Fruit fly (Drosophila melanogaster) whole organism, embryonic: ENCODE measurements around the gene Parg.
A peak's percentile ranks its signal among the peaks of the same experiment; 100 is the strongest.

ENCODE experiments used
- ATbp ChIP-seq: fragments of 200-800 bp; sonication (Bioruptor generic); optimal IDR thresholded peaks from 2 replicates; lab custom pipeline; 2017; ENCODE audit warnings: missing biosample characterization, mild to moderate bottlenecking, missing genetic modification characterization, missing genetic modification reagents
- Asciz ChIP-seq: fragments of 200-800 bp; sonication (Bioruptor generic); optimal IDR thresholded peaks from 2 replicates; lab custom pipeline; 2017; ENCODE audit warnings: missing biosample characterization, mild to moderate bottlenecking, missing genetic modification characterization, missing genetic modification reagents
- B-H1 ChIP-seq: fragments of 200-800 bp; sonication (Bioruptor generic); IDR thresholded peaks from 3 replicates; pipeline ENCODE4 v1.3.6; 2022; ENCODE audit warnings: missing biosample characterization, missing genetic modification characterization
- CG1024 ChIP-seq: fragments of 200-800 bp; sonication (Bioruptor generic); IDR thresholded peaks from 2 replicates; pipeline ENCODE4 v1.3.6; 2022; ENCODE audit warnings: missing biosample characterization, missing genetic modification characterization
- CG1233 ChIP-seq: fragments of 200-800 bp; sonication (Bioruptor generic); optimal IDR thresholded peaks from 4 replicates; lab custom pipeline; 2018; ENCODE audit warnings: missing biosample characterization, mild to moderate bottlenecking, missing genetic modification characterization
- CG12391 ChIP-seq: fragments of 200-800 bp; sonication (Bioruptor generic); optimal IDR thresholded peaks from 3 replicates; lab custom pipeline; 2018; ENCODE audit warnings: missing biosample characterization, mild to moderate bottlenecking, missing genetic modification characterization, moderate library complexity
- CG12769 ChIP-seq: fragments of 200-800 bp; sonication (Bioruptor generic); optimal IDR thresholded peaks from 2 replicates; lab custom pipeline; 2019; ENCODE audit warnings: missing biosample characterization, mild to moderate bottlenecking, missing genetic modification characterization, moderate library complexity
- CG13287 ChIP-seq: fragments of 200-800 bp; sonication (Bioruptor generic); IDR thresholded peaks from 2 replicates; pipeline ENCODE4 v1.3.6; 2022; ENCODE audit warnings: missing biosample characterization, missing genetic modification characterization; ENCODE audit not compliant: partially characterized antibody
- CG15696 ChIP-seq: fragments of 200-800 bp; sonication (Bioruptor generic); optimal IDR thresholded peaks from 2 replicates; lab custom pipeline; 2019; ENCODE audit warnings: missing biosample characterization, mild to moderate bottlenecking, missing genetic modification characterization, moderate library complexity
- CG17912 ChIP-seq: fragments of 200-800 bp; sonication (Bioruptor generic); optimal IDR thresholded peaks from 2 replicates; lab custom pipeline; 2018; ENCODE audit warnings: missing biosample characterization, mild to moderate bottlenecking, missing genetic modification characterization
- CG18011 ChIP-seq: fragments of 200-800 bp; sonication (Bioruptor generic); optimal IDR thresholded peaks from 2 replicates; lab custom pipeline; 2017; ENCODE audit warnings: missing biosample characterization, missing genetic modification characterization, mild to moderate bottlenecking, moderate library complexity, missing genotype
- CG2120 ChIP-seq: fragments of 200-800 bp; sonication (Bioruptor generic); optimal IDR thresholded peaks from 3 replicates; lab custom pipeline; 2016; ENCODE audit warnings: missing biosample characterization, missing genetic modification characterization
- CG32532 ChIP-seq: fragments of 200-800 bp; sonication (Bioruptor generic); IDR thresholded peaks from 2 replicates; pipeline ENCODE4 v1.3.6; 2022; ENCODE audit warnings: missing biosample characterization, missing genetic modification characterization
- CG34376 ChIP-seq: fragments of 200-800 bp; sonication (Bioruptor generic); optimal IDR thresholded peaks from 2 replicates; lab custom pipeline; 2018; ENCODE audit warnings: missing biosample characterization, mild to moderate bottlenecking, missing genetic modification characterization
- CG42726 ChIP-seq: fragments of 200-800 bp; sonication (Bioruptor generic); IDR thresholded peaks from 2 replicates; pipeline ENCODE4 v1.3.6; 2022; ENCODE audit warnings: missing biosample characterization, missing genetic modification characterization; ENCODE audit not compliant: partially characterized antibody
- CG4730 ChIP-seq: fragments of 200-800 bp; sonication (Bioruptor generic); IDR thresholded peaks from 2 replicates; pipeline ENCODE4 v1.3.6; 2022; ENCODE audit warnings: missing biosample characterization, missing genetic modification characterization
- CG6813 ChIP-seq: fragments of 200-800 bp; sonication (Bioruptor generic); optimal IDR thresholded peaks from 2 replicates; lab custom pipeline; 2017; ENCODE audit warnings: missing biosample characterization, missing genetic modification characterization, mild to moderate bottlenecking, moderate library complexity, missing genetic modification reagents
- CG7745 ChIP-seq: fragments of 200-800 bp; sonication (Bioruptor generic); optimal IDR thresholded peaks from 2 replicates; lab custom pipeline; 2018; ENCODE audit warnings: missing biosample characterization, mild to moderate bottlenecking, missing genetic modification characterization, moderate library complexity
- CG9727 ChIP-seq: fragments of 200-800 bp; sonication (Bioruptor generic); optimal IDR thresholded peaks from 3 replicates; lab custom pipeline; 2017; ENCODE audit warnings: missing biosample characterization, mild to moderate bottlenecking, missing genetic modification characterization
- Dref ChIP-seq: fragments of 200-800 bp; sonication (Bioruptor generic); IDR thresholded peaks from 2 replicates; pipeline ENCODE4 v1.3.6; 2022; ENCODE audit warnings: missing biosample characterization, missing genetic modification characterization
- HmgZ ChIP-seq: fragments of 200-800 bp; sonication (Bioruptor generic); optimal IDR thresholded peaks from 2 replicates; lab custom pipeline; 2018; ENCODE audit warnings: missing biosample characterization, mild to moderate bottlenecking, missing genetic modification characterization
- Mad ChIP-seq: fragments of 200-800 bp; sonication (Bioruptor generic); optimal IDR thresholded peaks from 2 replicates; lab custom pipeline; 2016; ENCODE audit warnings: missing biosample characterization, missing genetic modification characterization
- Mes4 ChIP-seq: fragments of 200-800 bp; sonication (Bioruptor generic); optimal IDR thresholded peaks from 2 replicates; lab custom pipeline; 2016; ENCODE audit warnings: missing biosample characterization, missing genetic modification characterization
- Myb ChIP-seq: fragments of 200-800 bp; sonication (Bioruptor generic); optimal IDR thresholded peaks from 2 replicates; lab custom pipeline; 2016; ENCODE audit warnings: missing biosample characterization, missing genetic modification characterization
- Stat92E ChIP-seq, 3 experiments: fragments of >200 bp in 2 of 3; fragments of 200-800 bp in 1 of 3; sonication (Bioruptor generic) in 1 of 3; optimal IDR thresholded peaks; 2 replicates each; lab custom pipeline; 2017 to 2019; ENCODE audit warnings: missing biosample characterization in 3 of 3, missing genetic modification characterization in 3 of 3, mild to moderate bottlenecking in 1 of 3, moderate library complexity in 1 of 3
- al ChIP-seq: fragments of 200-800 bp; sonication (Bioruptor generic); IDR thresholded peaks from 2 replicates; pipeline ENCODE4 v1.3.6; 2022; ENCODE audit warnings: missing biosample characterization, missing genetic modification characterization
- ara ChIP-seq: fragments of 200-800 bp; sonication (Bioruptor generic); IDR thresholded peaks from 2 replicates; pipeline ENCODE4 v1.3.6; 2022; ENCODE audit warnings: missing biosample characterization, missing genetic modification characterization
- ase ChIP-seq: fragments of 200-800 bp; sonication (Bioruptor generic); IDR thresholded peaks from 3 replicates; pipeline ENCODE4 v1.3.6; 2022; ENCODE audit warnings: missing biosample characterization, missing genetic modification characterization
- bbx ChIP-seq: fragments of 200-800 bp; sonication (Bioruptor generic); IDR thresholded peaks from 2 replicates; pipeline ENCODE4 v1.3.6; 2022; ENCODE audit warnings: missing biosample characterization, missing genetic modification characterization; ENCODE audit not compliant: partially characterized antibody
- bcd ChIP-seq: fragments of 200-800 bp; sonication (Bioruptor generic); optimal IDR thresholded peaks from 2 replicates; lab custom pipeline; 2017; ENCODE audit warnings: missing biosample characterization, mild to moderate bottlenecking, missing genetic modification characterization
- br ChIP-seq: fragments of >200 bp; optimal IDR thresholded peaks from 2 replicates; lab custom pipeline; 2017
- cad ChIP-seq: fragments of >200 bp; optimal IDR thresholded peaks from 2 replicates; lab custom pipeline; 2017; ENCODE audit warnings: missing biosample characterization, missing genetic modification characterization
- cato ChIP-seq: fragments of 200-800 bp; sonication (Bioruptor generic); optimal IDR thresholded peaks from 2 replicates; lab custom pipeline; 2016; ENCODE audit warnings: missing biosample characterization, missing genetic modification characterization, borderline replicate concordance
- disco-r ChIP-seq: fragments of 200-800 bp; sonication (Bioruptor generic); optimal IDR thresholded peaks from 2 replicates; lab custom pipeline; 2016; ENCODE audit warnings: missing biosample characterization, missing genetic modification characterization
- en ChIP-seq: fragments of 200-800 bp; sonication (Bioruptor generic); optimal IDR thresholded peaks from 2 replicates; lab custom pipeline; 2016; ENCODE audit warnings: missing biosample characterization, missing genetic modification characterization
- fd3F ChIP-seq: fragments of 200-800 bp; sonication (Bioruptor generic); optimal IDR thresholded peaks from 2 replicates; lab custom pipeline; 2018; ENCODE audit warnings: missing biosample characterization, mild to moderate bottlenecking, missing genetic modification characterization, moderate library complexity
- fu2 ChIP-seq: fragments of 200-800 bp; sonication (Bioruptor generic); optimal IDR thresholded peaks from 2 replicates; lab custom pipeline; 2016; ENCODE audit warnings: missing biosample characterization, missing genetic modification characterization
- grau ChIP-seq: fragments of 200-800 bp; optimal IDR thresholded peaks from 3 replicates; lab custom pipeline; 2019; ENCODE audit warnings: missing biosample characterization, mild to moderate bottlenecking, missing genetic modification characterization, moderate library complexity
- gro ChIP-seq: fragments of 200-800 bp; sonication (Bioruptor generic); optimal IDR thresholded peaks from 2 replicates; lab custom pipeline; 2016; ENCODE audit warnings: missing biosample characterization, missing genetic modification characterization
- ham ChIP-seq: fragments of 200-800 bp; sonication (Bioruptor generic); IDR thresholded peaks from 2 replicates; pipeline ENCODE4 v1.3.6; 2022; ENCODE audit warnings: missing biosample characterization, missing genetic modification characterization
- klu ChIP-seq: fragments of 200-800 bp; sonication (Bioruptor generic); IDR thresholded peaks from 2 replicates; pipeline ENCODE4 v1.3.6; 2022; ENCODE audit warnings: missing biosample characterization, missing genetic modification characterization
- org-1 ChIP-seq: fragments of 200-800 bp; sonication (Bioruptor generic); optimal IDR thresholded peaks from 2 replicates; lab custom pipeline; 2017; ENCODE audit warnings: missing biosample characterization, missing genetic modification characterization
- otp ChIP-seq: fragments of 200-800 bp; sonication (Bioruptor generic); IDR thresholded peaks from 3 replicates; pipeline ENCODE4, ENCODE4 v1.3.6; 2022; ENCODE audit warnings: missing biosample characterization, missing genetic modification characterization
- sens ChIP-seq: fragments of 200-800 bp; sonication (Bioruptor generic); peaks from one replicate; lab custom pipeline; 2016; ENCODE audit warnings: missing biosample characterization, missing genetic modification characterization
- slp2 ChIP-seq: fragments of 200-800 bp; sonication (Bioruptor generic); optimal IDR thresholded peaks from 2 replicates; lab custom pipeline; 2016; ENCODE audit warnings: missing biosample characterization, missing genetic modification characterization
- sug ChIP-seq: fragments of 200-800 bp; optimal IDR thresholded peaks from 2 replicates; lab custom pipeline; 2019; ENCODE audit warnings: missing biosample characterization, mild to moderate bottlenecking, missing genetic modification characterization, moderate library complexity
- tll ChIP-seq, 2 experiments: fragments of 200-800 bp in 1 of 2; fragments of >200 bp in 1 of 2; sonication (Bioruptor generic) in 1 of 2; optimal IDR thresholded peaks; 2 replicates each; lab custom pipeline; 2017 to 2019; ENCODE audit warnings: missing biosample characterization in 2 of 2, missing genetic modification characterization in 2 of 2, mild to moderate bottlenecking in 1 of 2, moderate library complexity in 1 of 2
- tup ChIP-seq: fragments of 200-800 bp; sonication (Bioruptor generic); optimal IDR thresholded peaks from 2 replicates; lab custom pipeline; 2016; ENCODE audit warnings: missing biosample characterization, mild to moderate bottlenecking, missing genetic modification characterization, moderate library complexity
- vfl ChIP-seq: fragments of 200-800 bp; sonication (Bioruptor generic); optimal IDR thresholded peaks from 2 replicates; lab custom pipeline; 2016; ENCODE audit warnings: missing biosample characterization, missing genetic modification characterization
- wek ChIP-seq: fragments of 200-800 bp; sonication (Bioruptor generic); optimal IDR thresholded peaks from 3 replicates; lab custom pipeline; 2018; ENCODE audit warnings: missing biosample characterization, mild to moderate bottlenecking, missing genetic modification characterization, moderate library complexity

Parg gene

DNA sequence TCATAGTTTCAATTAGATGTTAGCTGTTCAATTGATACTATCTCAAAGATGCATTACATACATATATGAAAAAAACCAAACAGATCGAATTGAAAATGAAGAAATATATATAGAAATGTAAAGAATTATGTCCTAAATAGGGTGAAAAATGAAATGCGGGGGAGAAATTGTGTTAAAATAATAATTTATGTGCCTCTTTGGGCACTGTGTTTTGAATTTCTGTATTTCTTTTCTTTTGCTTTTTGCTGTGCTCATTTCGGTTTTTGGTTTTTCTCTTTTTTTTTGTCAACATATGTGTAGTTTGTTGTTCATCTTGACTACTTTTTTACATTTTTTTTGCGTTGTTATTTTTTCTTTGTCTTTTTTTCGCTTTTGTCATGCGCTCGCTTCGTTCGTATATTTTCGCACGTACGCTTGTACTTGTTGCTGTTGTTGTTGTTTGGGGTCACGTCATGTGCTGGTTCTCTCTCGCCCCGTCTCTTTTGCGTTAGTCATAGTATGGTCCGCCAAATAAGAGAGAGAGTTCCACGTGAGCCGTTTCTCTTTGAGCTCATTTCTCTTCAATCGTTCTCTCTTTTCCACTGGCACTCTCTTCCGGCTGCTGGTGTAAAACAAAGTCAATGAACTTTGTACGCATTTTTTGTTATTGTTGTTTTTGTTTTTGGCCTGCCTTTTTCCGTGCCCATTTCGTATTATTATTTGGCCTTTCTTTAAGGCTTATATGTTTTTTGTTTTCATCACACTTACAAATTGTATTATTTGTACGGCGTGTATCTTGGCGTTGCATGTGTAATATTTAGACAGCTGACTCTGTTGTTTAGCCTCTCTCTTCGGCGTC lies 24.1 kb upstream of the Parg start (continued):
- no peak for TF ChIP-seq Mad (GFP tag; lab: Kevin White, UChicago)
- TF ChIP-seq HmgZ (tag; lab: Kevin White, UChicago) = no peak
- TF ChIP-seq al (GFP tag; lab: Robert Waterston, UW) = no peak
- TF ChIP-seq CG18011 (GFP tag; lab: Kevin White, UChicago) = no peak
- peak; percentile 30 for TF ChIP-seq grau (tag; lab: Kevin White, UChicago)
- TF ChIP-seq Myb (GFP tag; lab: Kevin White, UChicago) = no peak
- TF ChIP-seq br (lab: Kevin White, UChicago) = no peak
- TF ChIP-seq CG6813 (GFP tag; lab: Kevin White, UChicago) = no peak
- no peak for TF ChIP-seq Dref (GFP tag; lab: Robert Waterston, UW)
- no peak for TF ChIP-seq bcd (GFP tag; lab: Kevin White, UChicago)
- TF ChIP-seq fu2 (GFP tag; lab: Kevin White, UChicago) = no peak
- TF ChIP-seq Mes4 (GFP tag; lab: Kevin White, UChicago) = no peak
- peak; percentile 42; the same call in 1 of the 2 replicates for TF ChIP-seq CG13287
- TF ChIP-seq ara (GFP tag; lab: Robert Waterston, UW) = no peak
- no peak for TF ChIP-seq tll (GFP tag; optimal IDR thresholded peaks at IDR 0.05; lab: Kevin White, UChicago)
- no peak for TF ChIP-seq otp (GFP tag; lab: Robert Waterston, UW)
- TF ChIP-seq CG34376 (GFP tag; lab: Kevin White, UChicago) = peak; percentile 34
- no peak for TF ChIP-seq vfl (GFP tag; lab: Kevin White, UChicago)
- TF ChIP-seq CG42726 (GFP tag; lab: Robert Waterston, UW) = no peak
- no peak for TF ChIP-seq CG7745 (tag; lab: Kevin White, UChicago)
- TF ChIP-seq klu (GFP tag; lab: Robert Waterston, UW) = no peak
- no peak for TF ChIP-seq slp2 (GFP tag; lab: Kevin White, UChicago)
- TF ChIP-seq en (GFP tag; lab: Kevin White, UChicago) = no peak
- TF ChIP-seq CG2120 (GFP tag; lab: Kevin White, UChicago) = peak; percentile 44
- TF ChIP-seq cato (GFP tag; lab: Kevin White, UChicago) = no peak
- no peak for TF ChIP-seq CG17912
- TF ChIP-seq B-H1 (GFP tag; lab: Robert Waterston, UW) = no peak
- no peak for TF ChIP-seq CG12769 (tag; lab: Kevin White, UChicago)
- no peak for TF ChIP-seq cad (GFP tag; lab: Kevin White, UChicago)
- TF ChIP-seq bbx (GFP tag; lab: Robert Waterston, UW) = no peak
- no peak for TF ChIP-seq sug (tag; lab: Kevin White, UChicago)
- TF ChIP-seq tup (GFP tag; lab: Kevin White, UChicago) = no peak
- TF ChIP-seq CG15696 (tag; lab: Kevin White, UChicago) = no peak
- TF ChIP-seq CG4730 (GFP tag; lab: Robert Waterston, UW) = no peak
- no peak for TF ChIP-seq ham (GFP tag; lab: Robert Waterston, UW)
- peak; percentile 20; the same call in 1 of the 2 replicates for TF ChIP-seq CG32532 (GFP tag; lab: Robert Waterston, UW)
- peak; percentile 73 for TF ChIP-seq sens
- no peak for TF ChIP-seq CG1024 (GFP tag; lab: Robert Waterston, UW)
- TF ChIP-seq gro (GFP tag; lab: Kevin White, UChicago) = no peak
- no peak for TF ChIP-seq Asciz (GFP tag; lab: Kevin White, UChicago)
- TF ChIP-seq CG1233 = no peak
- no peak for TF ChIP-seq CG9727 (GFP tag; lab: Kevin White, UChicago)
- TF ChIP-seq wek (GFP tag; lab: Kevin White, UChicago) = no peak
- no peak for TF ChIP-seq ase (GFP tag; lab: Robert Waterston, UW)
- peak; percentile 13 for TF ChIP-seq CG12391
- TF ChIP-seq ATbp (GFP tag; lab: Kevin White, UChicago) = no peak
- no peak for TF ChIP-seq fd3F (GFP tag; lab: Kevin White, UChicago)
- no peak for TF ChIP-seq org-1
- TF ChIP-seq Stat92E (GFP tag; optimal IDR thresholded peaks at IDR 0.05; lab: Kevin White, UChicago) = no peak
- TF ChIP-seq disco-r = no peak
